Fruit fly (Drosophila melanogaster) S2 (cell line): ENCODE results near the gene CaMKII.

Experiments used
- CG8478 ChIP-seq: fragments of >200 bp; optimal IDR thresholded peaks from 2 replicates; lab custom pipeline; 2018
- CTCF ChIP-seq, 2 experiments: fragments of >200 bp; optimal IDR thresholded peaks; 2 replicates each; lab custom pipeline; 2018

DNA sequence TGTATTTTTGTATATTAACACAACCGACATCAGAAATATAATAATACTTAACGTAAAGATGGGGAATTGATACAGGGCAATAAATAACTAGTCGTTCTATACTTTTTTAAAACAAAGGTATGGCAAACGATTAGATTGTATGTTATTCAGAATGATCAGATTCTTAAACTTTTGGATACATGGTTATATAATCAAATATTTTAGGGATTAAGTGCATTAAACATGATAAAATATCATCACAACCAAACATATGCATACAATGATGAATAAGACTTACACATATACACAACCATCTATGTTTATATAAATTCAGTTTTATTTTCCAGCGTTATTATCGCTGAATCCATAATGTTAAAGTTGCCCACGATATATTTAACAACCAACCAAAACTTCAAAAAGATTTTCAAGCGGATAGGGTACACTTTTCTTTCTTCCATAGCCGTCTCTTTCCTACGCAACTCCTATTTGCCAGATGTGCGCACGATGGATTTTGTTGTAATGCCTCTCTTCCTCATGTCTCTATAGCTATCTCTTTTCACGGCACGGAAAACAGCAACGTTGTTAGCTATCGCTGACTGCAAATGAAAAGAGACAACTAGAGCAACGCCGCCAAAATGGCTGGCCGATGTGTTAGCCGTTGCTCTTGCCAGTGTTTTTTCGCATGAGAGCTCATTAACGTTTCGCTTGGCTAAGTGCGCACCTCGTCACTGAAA, 64.3 kb downstream of the CaMKII start, which contains the start of gene toy:
- TF ChIP-seq CG8478 (lab: Kevin White, UChicago) (peak; percentile 68), CTCF (optimal IDR thresholded peaks at IDR 0.05; lab: Kevin White, UChicago) (peak; percentile 43 to 67)
